Fruit fly (Drosophila melanogaster) whole organism, embryonic: ENCODE results near the gene CG8507.

Source experiments
- CG10147 ChIP-seq: fragments of 200-800 bp; sonication (Bioruptor generic); optimal IDR thresholded peaks from 2 replicates; lab custom pipeline; 2019; ENCODE audit warnings: missing biosample characterization, mild to moderate bottlenecking, missing genetic modification characterization, moderate library complexity
- CG12104 ChIP-seq: fragments of 200-800 bp; sonication (Bioruptor generic); optimal IDR thresholded peaks from 3 replicates; lab custom pipeline; 2016; ENCODE audit warnings: missing biosample characterization, missing genetic modification characterization
- CG12236 ChIP-seq: fragments of 200-800 bp; sonication (Bioruptor generic); optimal IDR thresholded peaks from 2 replicates; lab custom pipeline; 2016; ENCODE audit warnings: missing biosample characterization, missing genetic modification characterization
- CG12769 ChIP-seq: fragments of 200-800 bp; sonication (Bioruptor generic); optimal IDR thresholded peaks from 2 replicates; lab custom pipeline; 2019; ENCODE audit warnings: missing biosample characterization, mild to moderate bottlenecking, missing genetic modification characterization, moderate library complexity
- CG14050 ChIP-seq: fragments of 200-800 bp; sonication (Bioruptor generic); IDR thresholded peaks from 3 replicates; pipeline ENCODE4 v1.3.6; 2022; ENCODE audit warnings: missing biosample characterization, missing genetic modification characterization
- CG15073 ChIP-seq: fragments of 200-800 bp; sonication (Bioruptor generic); optimal IDR thresholded peaks from 2 replicates; lab custom pipeline; 2016; ENCODE audit warnings: missing biosample characterization, missing genetic modification characterization
- CG16863 ChIP-seq: fragments of 200-800 bp; sonication (Bioruptor generic); optimal IDR thresholded peaks from 3 replicates; lab custom pipeline; 2016; ENCODE audit warnings: missing biosample characterization, missing genetic modification characterization
- CG17802 ChIP-seq: fragments of 200-800 bp; sonication (Bioruptor generic); optimal IDR thresholded peaks from 2 replicates; lab custom pipeline; 2018; ENCODE audit warnings: missing biosample characterization, mild to moderate bottlenecking, missing genetic modification characterization, moderate library complexity
- CG18764 ChIP-seq: fragments of 200-800 bp; sonication (Bioruptor generic); optimal IDR thresholded peaks from 3 replicates; lab custom pipeline; 2016; ENCODE audit warnings: missing biosample characterization, missing genetic modification characterization
- CG2875 ChIP-seq: fragments of 200-800 bp; sonication (Bioruptor generic); optimal IDR thresholded peaks from 2 replicates; lab custom pipeline; 2017; ENCODE audit warnings: missing biosample characterization, mild to moderate bottlenecking, missing genetic modification characterization, missing genetic modification reagents
- CG32532 ChIP-seq: fragments of 200-800 bp; sonication (Bioruptor generic); IDR thresholded peaks from 2 replicates; pipeline ENCODE4 v1.3.6; 2022; ENCODE audit warnings: missing biosample characterization, missing genetic modification characterization
- CG33557 ChIP-seq: fragments of 200-800 bp; sonication (Bioruptor generic); optimal IDR thresholded peaks from 2 replicates; lab custom pipeline; 2019; ENCODE audit warnings: missing biosample characterization, mild to moderate bottlenecking, missing genetic modification characterization, moderate library complexity
- CG6813 ChIP-seq: fragments of 200-800 bp; sonication (Bioruptor generic); optimal IDR thresholded peaks from 2 replicates; lab custom pipeline; 2017; ENCODE audit warnings: missing biosample characterization, missing genetic modification characterization, mild to moderate bottlenecking, moderate library complexity, missing genetic modification reagents
- CG7271 ChIP-seq: fragments of 200-800 bp; sonication (Bioruptor generic); optimal IDR thresholded peaks from 2 replicates; lab custom pipeline; 2018; ENCODE audit warnings: missing biosample characterization, mild to moderate bottlenecking, missing genetic modification characterization, moderate library complexity
- CTCF ChIP-seq: fragments of 200-800 bp; sonication (Bioruptor generic); optimal IDR thresholded peaks from 2 replicates; lab custom pipeline; 2017; ENCODE audit warnings: missing biosample characterization, mild to moderate bottlenecking, missing genetic modification characterization, moderate library complexity
- Dref ChIP-seq: fragments of 200-800 bp; sonication (Bioruptor generic); IDR thresholded peaks from 2 replicates; pipeline ENCODE4 v1.3.6; 2022; ENCODE audit warnings: missing biosample characterization, missing genetic modification characterization
- HLHmδ ChIP-seq: fragments of 200-800 bp; sonication (Bioruptor generic); optimal IDR thresholded peaks from 2 replicates; lab custom pipeline; 2018; ENCODE audit warnings: missing biosample characterization, mild to moderate bottlenecking, missing genetic modification characterization, moderate library complexity
- Hand ChIP-seq: fragments of 200-800 bp; sonication (Bioruptor generic); optimal IDR thresholded peaks from 2 replicates; lab custom pipeline; 2017; ENCODE audit warnings: mild to moderate bottlenecking, missing biosample characterization, missing genetic modification reagents, missing genetic modification characterization
- Lpt ChIP-seq: fragments of >200 bp; optimal IDR thresholded peaks from 2 replicates; lab custom pipeline; 2018; ENCODE audit warnings: missing biosample characterization, missing genetic modification characterization
- Med ChIP-seq: fragments of 200-800 bp; sonication (Bioruptor generic); peaks from one replicate; lab custom pipeline; 2016; ENCODE audit warnings: missing biosample characterization, missing genetic modification characterization, mild to moderate bottlenecking, inconsistent platforms, moderate library complexity
- NFAT ChIP-seq: fragments of 200-800 bp; sonication (Bioruptor generic); IDR thresholded peaks from 2 replicates; pipeline ENCODE4 v1.3.6; 2022; ENCODE audit warnings: missing biosample characterization, missing genetic modification characterization
- Nf-YA ChIP-seq: fragments of 200-800 bp; sonication (Bioruptor generic); IDR thresholded peaks from 2 replicates; pipeline ENCODE4 v1.3.6; 2022; ENCODE audit warnings: missing biosample characterization, missing genetic modification characterization
- Oli ChIP-seq: fragments of 200-800 bp; sonication (Bioruptor generic); optimal IDR thresholded peaks from 2 replicates; lab custom pipeline; 2018; ENCODE audit warnings: missing biosample characterization, mild to moderate bottlenecking, missing genetic modification characterization, moderate library complexity
- Sin3A ChIP-seq: fragments of >200 bp; optimal IDR thresholded peaks from 2 replicates; lab custom pipeline; 2018
- Sry-β ChIP-seq: fragments of 200-800 bp; sonication (Bioruptor generic); optimal IDR thresholded peaks from 2 replicates; lab custom pipeline; 2018; ENCODE audit warnings: missing biosample characterization, mild to moderate bottlenecking, missing genetic modification characterization, moderate library complexity
- Tbp ChIP-seq: fragments of >200 bp; optimal IDR thresholded peaks from 2 replicates; lab custom pipeline; 2018; ENCODE audit warnings: missing biosample characterization, missing genetic modification characterization
- Usf ChIP-seq: fragments of 200-800 bp; sonication (Bioruptor generic); optimal IDR thresholded peaks from 2 replicates; lab custom pipeline; 2017; ENCODE audit warnings: missing genotype, missing biosample characterization, missing genetic modification characterization
- amos ChIP-seq: fragments of 200-800 bp; sonication (Bioruptor generic); IDR thresholded peaks from 2 replicates; pipeline ENCODE4 v1.3.6; 2022; ENCODE audit warnings: missing biosample characterization, missing genetic modification characterization; ENCODE audit not compliant: partially characterized antibody
- ash1 ChIP-seq: fragments of 200-800 bp; sonication (Bioruptor generic); optimal IDR thresholded peaks from 2 replicates; lab custom pipeline; 2018; ENCODE audit warnings: missing biosample characterization, mild to moderate bottlenecking, missing genetic modification characterization
- bab2 ChIP-seq: fragments of 200-800 bp; sonication (Bioruptor generic); optimal IDR thresholded peaks from 2 replicates; lab custom pipeline; 2016; ENCODE audit warnings: missing biosample characterization, missing genetic modification characterization
- caup ChIP-seq: fragments of 200-800 bp; sonication (Bioruptor generic); optimal IDR thresholded peaks from 3 replicates; lab custom pipeline; 2017; ENCODE audit warnings: missing biosample characterization, mild to moderate bottlenecking, missing genetic modification characterization, moderate library complexity; ENCODE audit not compliant: severe bottlenecking
- chinmo ChIP-seq: fragments of 200-800 bp; sonication (Bioruptor generic); IDR thresholded peaks from 4 replicates; pipeline ENCODE4 v1.3.6; 2022; ENCODE audit warnings: missing biosample characterization, missing genetic modification characterization; ENCODE audit not compliant: partially characterized antibody
- chm ChIP-seq: fragments of 200-800 bp; sonication (Bioruptor generic); IDR thresholded peaks from 2 replicates; pipeline ENCODE4 v1.3.6; 2022; ENCODE audit warnings: missing biosample characterization, missing genetic modification characterization
- danr ChIP-seq: fragments of 200-800 bp; sonication (Bioruptor generic); IDR thresholded peaks from 2 replicates; pipeline ENCODE4 v1.3.6; 2022; ENCODE audit warnings: missing biosample characterization, missing genetic modification characterization
- gcm2 ChIP-seq: fragments of 200-800 bp; sonication (Bioruptor generic); optimal IDR thresholded peaks from 2 replicates; lab custom pipeline; 2016; ENCODE audit warnings: missing biosample characterization, missing genetic modification characterization
- hbn ChIP-seq: fragments of 200-800 bp; sonication (Bioruptor generic); IDR thresholded peaks from 2 replicates; pipeline ENCODE4 v1.3.6; 2022; ENCODE audit warnings: missing biosample characterization, missing genetic modification characterization; ENCODE audit not compliant: partially characterized antibody
- ind ChIP-seq: fragments of 200-800 bp; sonication (Bioruptor generic); optimal IDR thresholded peaks from 3 replicates; lab custom pipeline; 2016; ENCODE audit warnings: missing biosample characterization, missing genetic modification characterization
- jigr1 ChIP-seq: fragments of 200-800 bp; sonication (Bioruptor generic); IDR thresholded peaks from 3 replicates; pipeline ENCODE4 v1.3.6; 2022; ENCODE audit warnings: missing biosample characterization, missing genetic modification characterization
- odd ChIP-seq: fragments of 200-800 bp; sonication (Bioruptor generic); optimal IDR thresholded peaks from 2 replicates; lab custom pipeline; 2017; ENCODE audit warnings: missing biosample characterization, mild to moderate bottlenecking, missing genetic modification characterization
- pfk ChIP-seq: fragments of 200-800 bp; sonication (Bioruptor generic); optimal IDR thresholded peaks from 2 replicates; lab custom pipeline; 2018; ENCODE audit warnings: missing biosample characterization, mild to moderate bottlenecking, missing genetic modification characterization, moderate library complexity
- pnt ChIP-seq: fragments of 200-800 bp; sonication (Bioruptor generic); optimal IDR thresholded peaks from 3 replicates; lab custom pipeline; 2016; ENCODE audit warnings: missing biosample characterization, missing genetic modification characterization
- pum ChIP-seq: fragments of 200-800 bp; sonication (Bioruptor generic); optimal IDR thresholded peaks from 2 replicates; lab custom pipeline; 2016; ENCODE audit warnings: missing biosample characterization, missing genetic modification characterization
- rib ChIP-seq: fragments of 200-800 bp; sonication (Bioruptor generic); IDR thresholded peaks from 2 replicates; pipeline ENCODE4 v1.3.6; 2022; ENCODE audit warnings: missing biosample characterization, missing genetic modification characterization
- salm ChIP-seq: fragments of 200-800 bp; sonication (Bioruptor generic); optimal IDR thresholded peaks from 2 replicates; lab custom pipeline; 2018; ENCODE audit warnings: missing biosample characterization, mild to moderate bottlenecking, missing genetic modification characterization
- sd ChIP-seq: fragments of 200-800 bp; sonication (Bioruptor generic); optimal IDR thresholded peaks from 3 replicates; lab custom pipeline; 2018; ENCODE audit warnings: missing biosample characterization, mild to moderate bottlenecking, missing genetic modification characterization, moderate library complexity
- shn ChIP-seq: fragments of 200-800 bp; sonication (Bioruptor generic); optimal IDR thresholded peaks from 3 replicates; lab custom pipeline; 2016; ENCODE audit warnings: missing biosample characterization, missing genetic modification characterization
- sisA ChIP-seq: fragments of 200-800 bp; sonication (Bioruptor generic); IDR thresholded peaks from 2 replicates; pipeline ENCODE4 v1.3.6; 2022; ENCODE audit warnings: missing biosample characterization, missing genetic modification characterization
- ssp ChIP-seq: fragments of 200-800 bp; sonication (Bioruptor generic); IDR thresholded peaks from 2 replicates; pipeline ENCODE4 v1.3.6; 2022; ENCODE audit warnings: missing biosample characterization, missing genetic modification characterization
- twi ChIP-seq: fragments of 200-800 bp; optimal IDR thresholded peaks from 2 replicates; lab custom pipeline; 2019; ENCODE audit warnings: missing biosample characterization, mild to moderate bottlenecking, missing genetic modification characterization, moderate library complexity
- yki ChIP-seq: fragments of >200 bp; optimal IDR thresholded peaks from 3 replicates; lab custom pipeline; 2018
- zen2 ChIP-seq: fragments of 200-800 bp; sonication (Bioruptor generic); IDR thresholded peaks from 3 replicates; pipeline ENCODE4 v1.3.6; 2022; ENCODE audit warnings: missing biosample characterization, missing genetic modification characterization; ENCODE audit not compliant: partially characterized antibody
- zfh1 ChIP-seq: fragments of 200-800 bp; sonication (Bioruptor generic); IDR thresholded peaks from 3 replicates; pipeline ENCODE4 v1.3.6; 2022; ENCODE audit warnings: missing biosample characterization, missing genetic modification characterization

Gene CG8507

DNA sequence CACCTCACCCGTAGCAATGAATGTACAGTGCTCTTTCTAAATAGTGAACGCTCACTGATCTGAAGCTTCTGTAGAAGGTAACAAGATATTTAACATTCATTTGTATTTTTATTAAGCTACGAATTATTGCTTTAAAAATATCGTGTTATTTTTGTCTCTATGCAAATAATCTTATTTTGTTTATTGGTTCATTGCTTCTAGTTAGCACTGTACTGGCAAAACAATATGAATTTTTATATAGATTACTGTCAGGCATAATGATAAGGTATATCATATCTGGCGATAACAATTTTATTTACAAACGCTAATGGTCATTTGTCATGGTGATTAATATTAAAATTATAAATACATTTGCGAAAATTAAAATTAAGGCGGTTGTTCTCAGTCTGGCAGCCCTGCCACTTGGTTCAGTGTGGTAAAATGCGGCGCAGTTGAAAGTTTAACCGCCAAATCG, 19.7 kb upstream of the CG8507 start, which contains the start of gene CG9471 (continued):
- TF ChIP-seq jigr1 (GFP tag; lab: Robert Waterston, UW) (peak; percentile 80; the same call in 2 of the 3 replicates), amos (GFP tag; lab: Robert Waterston, UW) (no peak), ssp (GFP tag; lab: Robert Waterston, UW) (peak; percentile 77), CG12769 (tag; lab: Kevin White, UChicago) (peak; percentile 92), danr (peak; percentile 74), CG7271 (peak; percentile 73), pfk (peak; percentile 25), Hand (GFP tag; lab: Kevin White, UChicago) (peak; percentile 93), CTCF (GFP tag; lab: Kevin White, UChicago) (peak; percentile 26), CG14050 (GFP tag; lab: Robert Waterston, UW) (peak; percentile 90), CG32532 (peak; percentile 94), zen2 (GFP tag; lab: Robert Waterston, UW) (no peak), Dref (0 out of 2 replicates have a peak, but pooled peaks have one; percentile 27), gcm2 (peak; percentile 76), CG12104 (GFP tag; lab: Kevin White, UChicago) (peak; percentile 85), CG12236 (peak; percentile 81), ash1 (GFP tag; lab: Kevin White, UChicago) (no peak), CG2875 (peak; percentile 78), rib (GFP tag; lab: Robert Waterston, UW) (peak; percentile 81), Nf-YA (GFP tag; lab: Robert Waterston, UW) (peak; percentile 88), CG10147 (GFP tag; lab: Kevin White, UChicago) (peak; percentile 82), CG33557 (peak; percentile 82), zfh1 (GFP tag; lab: Robert Waterston, UW) (peak; percentile 90), Tbp (GFP tag; lab: Kevin White, UChicago) (no peak), Oli (tag; lab: Kevin White, UChicago) (peak; percentile 89), bab2 (GFP tag; lab: Kevin White, UChicago) (peak; percentile 87), ind (GFP tag; lab: Kevin White, UChicago) (peak; percentile 93), NFAT (GFP tag; lab: Robert Waterston, UW) (peak; percentile 72), CG15073 (GFP tag; lab: Kevin White, UChicago) (peak; percentile 31), twi (tag; lab: Kevin White, UChicago) (peak; percentile 73), sisA (GFP tag; lab: Robert Waterston, UW) (peak; percentile 93), CG16863 (peak; percentile 86), CG17802 (peak; percentile 50), Sin3A (lab: Kevin White, UChicago) (no peak), Usf (GFP tag; lab: Kevin White, UChicago) (peak; percentile 73), caup (peak; percentile 87), pnt (GFP tag; lab: Kevin White, UChicago) (peak; percentile 89), chinmo (GFP tag; lab: Robert Waterston, UW) (no peak), CG18764 (GFP tag; lab: Kevin White, UChicago) (peak; percentile 82), HLHmδ (no peak), salm (tag; lab: Kevin White, UChicago) (peak; percentile 87), Lpt (GFP tag; lab: Kevin White, UChicago) (no peak), pum (GFP tag; lab: Kevin White, UChicago) (peak; percentile 88), CG6813 (GFP tag; lab: Kevin White, UChicago) (peak; percentile 74), Sry-β (GFP tag; lab: Kevin White, UChicago) (peak; percentile 10), shn (GFP tag; lab: Kevin White, UChicago) (peak; percentile 79), yki (lab: Kevin White, UChicago) (no peak), sd (tag; lab: Kevin White, UChicago) (peak; percentile 90), chm (GFP tag; lab: Robert Waterston, UW) (peak; percentile 93), hbn (no peak), odd (GFP tag; lab: Kevin White, UChicago) (peak; percentile 83), Med (GFP tag; lab: Kevin White, UChicago) (peak; percentile 96)
